Worm (Caenorhabditis elegans): ENCODE results near the gene F09A5.2.

Gene F09A5.2

ce11 chrX:13143762-13144732, 9.1 kb downstream of the F09A5.2 start (continued):
- TF ChIP-seq sox-2 (GFP tag; IDR thresholded peaks at IDR 0.05) (peak; percentile 9; the same call in 1 of the 2 replicates), nhr-232 (tag; optimal IDR thresholded peaks at IDR 0.05) (peak; percentile 34), pag-3 (tag; optimal IDR thresholded peaks at IDR 0.05; ENCODE audit: borderline replicate concordance) (no peak), ceh-14 (tag; optimal IDR thresholded peaks at IDR 0.05) (peak; percentile 18), tbx-7 (tag; optimal IDR thresholded peaks at IDR 0.05) (no peak), pqm-1 (tag; optimal IDR thresholded peaks at IDR 0.05) (no peak), pha-4 (tag; optimal IDR thresholded peaks at IDR 0.05) (no peak), ztf-16 (tag; optimal IDR thresholded peaks at IDR 0.05) (no peak), dve-1 (tag; optimal IDR thresholded peaks at IDR 0.05) (no peak), elt-4 (tag; optimal IDR thresholded peaks at IDR 0.05) (peak; percentile 67), ceh-34 (tag; optimal IDR thresholded peaks at IDR 0.05) (peak; percentile 92), C08G9.2 (tag; optimal IDR thresholded peaks at IDR 0.05) (peak; percentile 10), gmeb-2 (tag; optimal IDR thresholded peaks at IDR 0.05) (no peak), ceh-18 (tag; optimal IDR thresholded peaks at IDR 0.05) (peak; percentile 47), sdc-2 (tag; optimal IDR thresholded peaks at IDR 0.05) (peak; percentile 58), nfya-1 (tag; optimal IDR thresholded peaks at IDR 0.05) (peak; percentile 36), unc-86 (tag; optimal IDR thresholded peaks at IDR 0.05) (no peak), hlh-8 (tag; optimal IDR thresholded peaks at IDR 0.05) (no peak), ceh-6 (GFP tag; optimal IDR thresholded peaks at IDR 0.05) (peak; percentile 46)

- TF ChIP-seq rnt-1 (tag; optimal IDR thresholded peaks at IDR 0.05) (peak; percentile 93), zip-5 (tag; optimal IDR thresholded peaks at IDR 0.05) (no peak), pha-4 (tag; optimal IDR thresholded peaks at IDR 0.05) (no peak), ets-4 (tag; optimal IDR thresholded peaks at IDR 0.05) (peak; percentile 79), pag-3 (tag; optimal IDR thresholded peaks at IDR 0.05; ENCODE audit: borderline replicate concordance) (peak; percentile 63), hlh-30 (tag; optimal IDR thresholded peaks at IDR 0.05; ENCODE audit: insufficient read depth) (peak; percentile 99), che-1 (tag; optimal IDR thresholded peaks at IDR 0.05) (peak; percentile 47), syd-9 (tag; optimal IDR thresholded peaks at IDR 0.05) (peak; percentile 80), nhr-11 (tag; optimal IDR thresholded peaks at IDR 0.05) (no peak), ceh-48 (tag; optimal IDR thresholded peaks at IDR 0.05) (peak; percentile 83), fkh-10 (GFP tag; optimal IDR thresholded peaks at IDR 0.05) (no peak), unc-86 (tag; optimal IDR thresholded peaks at IDR 0.05) (no peak), ttx-3 (tag; optimal IDR thresholded peaks at IDR 0.05) (peak; percentile 27), hlh-15 (tag; optimal IDR thresholded peaks at IDR 0.05) (no peak), tbx-7 (tag; optimal IDR thresholded peaks at IDR 0.05) (peak; percentile 17), C08G9.2 (tag; optimal IDR thresholded peaks at IDR 0.05) (peak; percentile 67), hlh-6 (tag; optimal IDR thresholded peaks at IDR 0.05) (peak; percentile 71), sdc-2 (tag; optimal IDR thresholded peaks at IDR 0.05) (peak; percentile 77), pax-1 (tag; optimal IDR thresholded peaks at IDR 0.05) (peak; percentile 35), pat-9 (tag; optimal IDR thresholded peaks at IDR 0.05) (peak; percentile 62), pqm-1 (tag; optimal IDR thresholded peaks at IDR 0.05) (peak; percentile 19), ceh-34 (tag; optimal IDR thresholded peaks at IDR 0.05) (peak; percentile 99), npax-4 (tag; optimal IDR thresholded peaks at IDR 0.05) (no peak), ceh-2 (tag; optimal IDR thresholded peaks at IDR 0.05) (peak; percentile 61), T23F11.4 (GFP tag; optimal IDR thresholded peaks at IDR 0.05) (no peak), nfya-1 (tag; optimal IDR thresholded peaks at IDR 0.05) (peak; percentile 93), F13H6.1 (tag; optimal IDR thresholded peaks at IDR 0.05) (peak; percentile 78), nhr-232 (tag; optimal IDR thresholded peaks at IDR 0.05) (no peak), ztf-16 (tag; optimal IDR thresholded peaks at IDR 0.05) (peak; percentile 42), Y22D7AL.16 (tag; optimal IDR thresholded peaks at IDR 0.05) (no peak), lin-11 (tag; optimal IDR thresholded peaks at IDR 0.05) (no peak), sox-4 (tag; optimal IDR thresholded peaks at IDR 0.05) (no peak), mec-3 (tag; optimal IDR thresholded peaks at IDR 0.05; ENCODE audit: borderline replicate concordance) (no peak), eyg-1 (tag; optimal IDR thresholded peaks at IDR 0.05) (peak; percentile 63), K09A11.1 (tag; optimal IDR thresholded peaks at IDR 0.05; ENCODE audit: insufficient read depth) (no peak), fkh-6 (tag; optimal IDR thresholded peaks at IDR 0.05) (peak; percentile 27), ceh-24 (tag; optimal IDR thresholded peaks at IDR 0.05) (no peak), hlh-13 (GFP tag; optimal IDR thresholded peaks at IDR 0.05) (no peak)
Observed at ce11 chrX:13144975-13145618, 10.2 kb downstream of the F09A5.2 start.

Measured in whole organism, late embryonic.